Fruit fly (Drosophila melanogaster): ENCODE results near the gene PIG-K.

PIG-K gene

dm6 chrX:1968581-1969258, 40.4 kb downstream of the PIG-K start (continued):
- TF ChIP-seq maf-S (GFP tag; optimal IDR thresholded peaks at IDR 0.05), result no peak
- no peak for TF ChIP-seq Atf6 (GFP tag; IDR thresholded peaks at IDR 0.05)
- TF ChIP-seq CG10147 (GFP tag; optimal IDR thresholded peaks at IDR 0.05), result no peak
- TF ChIP-seq CG15601 (tag; optimal IDR thresholded peaks at IDR 0.05), result peak; percentile 73
- peak; percentile 79 for TF ChIP-seq row (GFP tag; IDR thresholded peaks at IDR 0.05)
- TF ChIP-seq CG9817 (tag; optimal IDR thresholded peaks at IDR 0.05), result peak; percentile 15
- TF ChIP-seq dimm (GFP tag; IDR thresholded peaks at IDR 0.05), result peak; percentile 24; the same call in 1 of the 2 replicates
- TF ChIP-seq CG10979 (tag; optimal IDR thresholded peaks at IDR 0.05), result peak; percentile 61
- TF ChIP-seq NK7.1 (GFP tag; optimal IDR thresholded peaks at IDR 0.05), result no peak
- TF ChIP-seq ro (GFP tag; IDR thresholded peaks at IDR 0.05), result peak; percentile 28; the same call in 1 of the 2 replicates
- TF ChIP-seq Sox102F (GFP tag; optimal IDR thresholded peaks at IDR 0.05), result peak; percentile 80
- TF ChIP-seq CG8944 (GFP tag; optimal IDR thresholded peaks at IDR 0.05), result peak; percentile 57
- TF ChIP-seq CG9876 (GFP tag; optimal IDR thresholded peaks at IDR 0.05), result peak; percentile 3
- no peak for TF ChIP-seq CHES-1-like (GFP tag; optimal IDR thresholded peaks at IDR 0.05)
- TF ChIP-seq CG13775 (GFP tag; optimal IDR thresholded peaks at IDR 0.05), result no peak
- TF ChIP-seq Jarid2 (GFP tag; optimal IDR thresholded peaks at IDR 0.05), result peak; percentile 26
- no peak for TF ChIP-seq CG31388 (GFP tag; optimal IDR thresholded peaks at IDR 0.05)
- no peak for TF ChIP-seq Stat92E (GFP tag; optimal IDR thresholded peaks at IDR 0.05)
- peak; percentile 76 for TF ChIP-seq CG31441 (GFP tag; IDR thresholded peaks at IDR 0.05)
- TF ChIP-seq CG18011 (GFP tag; optimal IDR thresholded peaks at IDR 0.05), result no peak
- peak; percentile 39 for TF ChIP-seq PHDP (tag; optimal IDR thresholded peaks at IDR 0.05)
- TF ChIP-seq sens (GFP tag), result peak; percentile 89
- TF ChIP-seq CG32772 (GFP tag; IDR thresholded peaks at IDR 0.05), result peak; percentile 51
- no peak for TF ChIP-seq CG9215 (GFP tag; IDR thresholded peaks at IDR 0.05)
- TF ChIP-seq pum (GFP tag; optimal IDR thresholded peaks at IDR 0.05), result peak; percentile 46
- peak in 1 of 2 experiments; percentile 80 for TF ChIP-seq Hr78 (GFP tag; optimal IDR thresholded peaks at IDR 0.05)
- peak; percentile 43 for TF ChIP-seq CG14710 (tag; optimal IDR thresholded peaks at IDR 0.05)
- TF ChIP-seq CG10366 (GFP tag; IDR thresholded peaks at IDR 0.05), result peak; percentile 38
- TF ChIP-seq CG2129 (GFP tag; IDR thresholded peaks at IDR 0.05; ENCODE audit: partially characterized antibody), result no peak
- peak; percentile 47 for TF ChIP-seq Nf-YC (tag; optimal IDR thresholded peaks at IDR 0.05)
- peak; percentile 68 for TF ChIP-seq org-1 (GFP tag; optimal IDR thresholded peaks at IDR 0.05)
- TF ChIP-seq CG8388 (GFP tag; optimal IDR thresholded peaks at IDR 0.05), result peak; percentile 68
- TF ChIP-seq Dek (tag; optimal IDR thresholded peaks at IDR 0.05), result no peak
- peak; percentile 84 for TF ChIP-seq Ets65A (GFP tag)
- TF ChIP-seq Mrtf (GFP tag; IDR thresholded peaks at IDR 0.05), result peak; percentile 37; the same call in 1 of the 3 replicates
- TF ChIP-seq amos (GFP tag; IDR thresholded peaks at IDR 0.05; ENCODE audit: partially characterized antibody), result no peak
- 0 out of 3 replicates have a peak, but pooled peaks have one; percentile 23 for TF ChIP-seq Aef1 (GFP tag; IDR thresholded peaks at IDR 0.05)
- peak; percentile 61 for TF ChIP-seq CG8924 (tag; optimal IDR thresholded peaks at IDR 0.05)
- no peak for TF ChIP-seq klu (GFP tag; IDR thresholded peaks at IDR 0.05)
- no peak for TF ChIP-seq tx (GFP tag; optimal IDR thresholded peaks at IDR 0.05)
- TF ChIP-seq nmo (GFP tag; optimal IDR thresholded peaks at IDR 0.05), result peak; percentile 77
- peak; percentile 3 for TF ChIP-seq CG15011 (GFP tag; optimal IDR thresholded peaks at IDR 0.05)
- no peak for TF ChIP-seq pho (GFP tag; optimal IDR thresholded peaks at IDR 0.05)
- TF ChIP-seq CG8089 (GFP tag; optimal IDR thresholded peaks at IDR 0.05), result peak; percentile 51
- peak; percentile 47 for TF ChIP-seq p53 (GFP tag; optimal IDR thresholded peaks at IDR 0.05)
- TF ChIP-seq rib (GFP tag; IDR thresholded peaks at IDR 0.05), result no peak
- peak; percentile 19 for TF ChIP-seq CG12236 (GFP tag; optimal IDR thresholded peaks at IDR 0.05)
- TF ChIP-seq unpg (GFP tag; optimal IDR thresholded peaks at IDR 0.05), result peak; percentile 70
- peak; percentile 10 for TF ChIP-seq Fer3 (tag; optimal IDR thresholded peaks at IDR 0.05)
